Fruit fly (Drosophila melanogaster) whole organism, embryonic: ENCODE data around the gene CG7945.

ENCODE experiments used
- Asciz ChIP-seq: fragments of 200-800 bp; sonication (Bioruptor generic); optimal IDR thresholded peaks from 2 replicates; lab custom pipeline; 2017; ENCODE audit warnings: missing biosample characterization, mild to moderate bottlenecking, missing genetic modification characterization, missing genetic modification reagents
- CG10209 ChIP-seq: fragments of 200-800 bp; sonication (Bioruptor generic); optimal IDR thresholded peaks from 3 replicates; lab custom pipeline; 2017; ENCODE audit warnings: missing biosample characterization, mild to moderate bottlenecking, missing genetic modification characterization, missing genetic modification reagents
- CG10274 ChIP-seq: fragments of 200-800 bp; sonication (Bioruptor generic); optimal IDR thresholded peaks from 3 replicates; lab custom pipeline; 2017; ENCODE audit warnings: missing biosample characterization, mild to moderate bottlenecking, missing genetic modification characterization
- CG11093 ChIP-seq: fragments of 200-800 bp; sonication (Bioruptor generic); IDR thresholded peaks from 3 replicates; pipeline ENCODE4 v1.3.6; 2022; ENCODE audit warnings: missing biosample characterization, missing genetic modification characterization
- CG12071 ChIP-seq: fragments of 200-800 bp; sonication (Bioruptor generic); optimal IDR thresholded peaks from 3 replicates; lab custom pipeline; 2018; ENCODE audit warnings: missing biosample characterization, mild to moderate bottlenecking, missing genetic modification characterization
- CG12769 ChIP-seq: fragments of 200-800 bp; sonication (Bioruptor generic); optimal IDR thresholded peaks from 2 replicates; lab custom pipeline; 2019; ENCODE audit warnings: missing biosample characterization, mild to moderate bottlenecking, missing genetic modification characterization, moderate library complexity
- CG13775 ChIP-seq: fragments of 200-800 bp; sonication (Bioruptor generic); optimal IDR thresholded peaks from 3 replicates; lab custom pipeline; 2017; ENCODE audit warnings: missing biosample characterization, mild to moderate bottlenecking, missing genetic modification characterization
- CG16863 ChIP-seq: fragments of 200-800 bp; sonication (Bioruptor generic); optimal IDR thresholded peaks from 3 replicates; lab custom pipeline; 2016; ENCODE audit warnings: missing biosample characterization, missing genetic modification characterization
- CG17359 ChIP-seq: fragments of 200-800 bp; sonication (Bioruptor generic); optimal IDR thresholded peaks from 3 replicates; lab custom pipeline; 2018; ENCODE audit warnings: missing biosample characterization, mild to moderate bottlenecking, missing genetic modification characterization, moderate library complexity
- CG17568 ChIP-seq: fragments of 200-800 bp; sonication (Bioruptor generic); optimal IDR thresholded peaks from 2 replicates; lab custom pipeline; 2018; ENCODE audit warnings: missing biosample characterization, mild to moderate bottlenecking, missing genetic modification characterization, moderate library complexity
- CG18619 ChIP-seq: fragments of 200-800 bp; sonication (Bioruptor generic); optimal IDR thresholded peaks from 3 replicates; lab custom pipeline; 2017; ENCODE audit warnings: missing biosample characterization, mild to moderate bottlenecking, missing genetic modification characterization
- CG2678 ChIP-seq: fragments of 200-800 bp; sonication (Bioruptor generic); optimal IDR thresholded peaks from 3 replicates; lab custom pipeline; 2019; ENCODE audit warnings: missing biosample characterization, mild to moderate bottlenecking, missing genetic modification characterization, moderate library complexity
- CG3407 ChIP-seq: fragments of 200-800 bp; sonication (Bioruptor generic); optimal IDR thresholded peaks from 2 replicates; lab custom pipeline; 2018; ENCODE audit warnings: missing biosample characterization, mild to moderate bottlenecking, missing genetic modification characterization
- CG42726 ChIP-seq: fragments of 200-800 bp; sonication (Bioruptor generic); IDR thresholded peaks from 2 replicates; pipeline ENCODE4 v1.3.6; 2022; ENCODE audit warnings: missing biosample characterization, missing genetic modification characterization; ENCODE audit not compliant: partially characterized antibody
- CG4328 ChIP-seq: fragments of 200-800 bp; sonication (Bioruptor generic); optimal IDR thresholded peaks from 3 replicates; lab custom pipeline; 2017; ENCODE audit warnings: missing biosample characterization, missing genetic modification reagents, missing genetic modification characterization
- CG6175 ChIP-seq: fragments of 200-800 bp; sonication (Bioruptor generic); IDR thresholded peaks from 3 replicates; pipeline ENCODE4 v1.3.6; 2022; ENCODE audit warnings: missing biosample characterization, missing genetic modification characterization
- CG6254 ChIP-seq: fragments of 200-800 bp; sonication (Bioruptor generic); optimal IDR thresholded peaks from 3 replicates; lab custom pipeline; 2017; ENCODE audit warnings: mild to moderate bottlenecking, missing biosample characterization, missing genetic modification reagents, missing genetic modification characterization
- CG7786 ChIP-seq: fragments of 200-800 bp; sonication (Bioruptor generic); optimal IDR thresholded peaks from 2 replicates; lab custom pipeline; 2016; ENCODE audit warnings: missing biosample characterization, missing genetic modification characterization
- CG9215 ChIP-seq: fragments of 200-800 bp; sonication (Bioruptor generic); IDR thresholded peaks from 2 replicates; pipeline ENCODE4 v1.3.6; 2022; ENCODE audit warnings: missing biosample characterization, missing genetic modification characterization
- CG9609 ChIP-seq: fragments of 200-800 bp; sonication (Bioruptor generic); optimal IDR thresholded peaks from 3 replicates; lab custom pipeline; 2016; ENCODE audit warnings: missing biosample characterization, missing genetic modification characterization
- CG9876 ChIP-seq: fragments of 200-800 bp; sonication (Bioruptor generic); optimal IDR thresholded peaks from 2 replicates; lab custom pipeline; 2016; ENCODE audit warnings: missing biosample characterization, missing genetic modification characterization
- CG9932 ChIP-seq: fragments of 200-800 bp; sonication (Bioruptor generic); IDR thresholded peaks from 2 replicates; pipeline ENCODE4 v1.3.6; 2022; ENCODE audit warnings: missing biosample characterization, missing genetic modification characterization
- CrebB ChIP-seq: fragments of 200-800 bp; sonication (Bioruptor generic); optimal IDR thresholded peaks from 3 replicates; lab custom pipeline; 2018; ENCODE audit warnings: missing biosample characterization, mild to moderate bottlenecking, missing genetic modification characterization
- D ChIP-seq, 2 experiments: fragments of 200-800 bp in 1 of 2; fragments of >200 bp in 1 of 2; sonication (Bioruptor generic) in 1 of 2; optimal IDR thresholded peaks; 2 replicates in 1 of 2; 3 replicates in 1 of 2; lab custom pipeline; 2017; ENCODE audit warnings: mild to moderate bottlenecking in 1 of 2, missing biosample characterization in 1 of 2, missing genetic modification characterization in 1 of 2, missing genetic modification reagents in 1 of 2
- Hmr ChIP-seq: fragments of 200-800 bp; sonication (Bioruptor generic); optimal IDR thresholded peaks from 3 replicates; lab custom pipeline; 2017; ENCODE audit warnings: mild to moderate bottlenecking, missing biosample characterization, missing genetic modification reagents, missing genetic modification characterization
- MTF-1 ChIP-seq: fragments of 200-800 bp; sonication (Bioruptor generic); optimal IDR thresholded peaks from 2 replicates; lab custom pipeline; 2018; ENCODE audit warnings: missing biosample characterization, mild to moderate bottlenecking, missing genetic modification characterization, borderline replicate concordance
- Med ChIP-seq: fragments of 200-800 bp; sonication (Bioruptor generic); peaks from one replicate; lab custom pipeline; 2016; ENCODE audit warnings: missing biosample characterization, missing genetic modification characterization, mild to moderate bottlenecking, inconsistent platforms, moderate library complexity
- NK7.1 ChIP-seq: fragments of 200-800 bp; sonication (Bioruptor generic); optimal IDR thresholded peaks from 3 replicates; lab custom pipeline; 2016; ENCODE audit warnings: missing biosample characterization, missing genetic modification characterization
- Sox100B ChIP-seq: fragments of 200-800 bp; sonication (Bioruptor generic); optimal IDR thresholded peaks from 3 replicates; lab custom pipeline; 2018; ENCODE audit warnings: missing biosample characterization, mild to moderate bottlenecking, missing genetic modification characterization
- Sry-β ChIP-seq: fragments of 200-800 bp; sonication (Bioruptor generic); optimal IDR thresholded peaks from 2 replicates; lab custom pipeline; 2018; ENCODE audit warnings: missing biosample characterization, mild to moderate bottlenecking, missing genetic modification characterization, moderate library complexity
- bsh ChIP-seq, 2 experiments: fragments of 200-800 bp; sonication (Bioruptor generic); optimal IDR thresholded peaks; 2 replicates each; lab custom pipeline; 2017 to 2018; ENCODE audit warnings: mild to moderate bottlenecking in 2 of 2, missing biosample characterization in 2 of 2, missing genetic modification characterization in 2 of 2, moderate library complexity in 1 of 2
- cg ChIP-seq: fragments of 200-800 bp; sonication (Bioruptor generic); optimal IDR thresholded peaks from 3 replicates; lab custom pipeline; 2019; ENCODE audit warnings: missing biosample characterization, mild to moderate bottlenecking, missing genetic modification characterization, moderate library complexity
- croc ChIP-seq: fragments of 200-800 bp; sonication (Bioruptor generic); conservative IDR thresholded peaks from 3 replicates; pipeline ENCODE4 v1.3.6; 2022; ENCODE audit warnings: missing biosample characterization, missing genetic modification characterization
- emc ChIP-seq: fragments of 200-800 bp; sonication (Bioruptor generic); optimal IDR thresholded peaks from 2 replicates; lab custom pipeline; 2016; ENCODE audit warnings: missing biosample characterization, missing genetic modification characterization
- exex ChIP-seq: fragments of 200-800 bp; sonication (Bioruptor generic); optimal IDR thresholded peaks from 4 replicates; lab custom pipeline; 2018; ENCODE audit warnings: missing biosample characterization, mild to moderate bottlenecking, missing genetic modification characterization, moderate library complexity
- fd64A ChIP-seq: fragments of 200-800 bp; sonication (Bioruptor generic); optimal IDR thresholded peaks from 3 replicates; lab custom pipeline; 2018; ENCODE audit warnings: missing biosample characterization, mild to moderate bottlenecking, missing genetic modification characterization
- gsb-n ChIP-seq: fragments of 200-800 bp; sonication (Bioruptor generic); optimal IDR thresholded peaks from 3 replicates; lab custom pipeline; 2018; ENCODE audit warnings: missing biosample characterization, mild to moderate bottlenecking, missing genetic modification characterization
- lbe ChIP-seq: fragments of 200-800 bp; sonication (Bioruptor generic); optimal IDR thresholded peaks from 2 replicates; lab custom pipeline; 2016; ENCODE audit warnings: missing biosample characterization, mild to moderate bottlenecking, missing genetic modification characterization
- mirr ChIP-seq: fragments of 200-800 bp; sonication (Bioruptor generic); optimal IDR thresholded peaks from 3 replicates; lab custom pipeline; 2018; ENCODE audit warnings: missing biosample characterization, mild to moderate bottlenecking, missing genetic modification characterization
- odd ChIP-seq: fragments of 200-800 bp; sonication (Bioruptor generic); optimal IDR thresholded peaks from 2 replicates; lab custom pipeline; 2017; ENCODE audit warnings: missing biosample characterization, mild to moderate bottlenecking, missing genetic modification characterization
- sens ChIP-seq: fragments of 200-800 bp; sonication (Bioruptor generic); peaks from one replicate; lab custom pipeline; 2016; ENCODE audit warnings: missing biosample characterization, missing genetic modification characterization
- sug ChIP-seq: fragments of 200-800 bp; optimal IDR thresholded peaks from 2 replicates; lab custom pipeline; 2019; ENCODE audit warnings: missing biosample characterization, mild to moderate bottlenecking, missing genetic modification characterization, moderate library complexity
- tup ChIP-seq: fragments of 200-800 bp; sonication (Bioruptor generic); optimal IDR thresholded peaks from 2 replicates; lab custom pipeline; 2016; ENCODE audit warnings: missing biosample characterization, mild to moderate bottlenecking, missing genetic modification characterization, moderate library complexity
- vvl ChIP-seq: fragments of 200-800 bp; sonication (Bioruptor generic); IDR thresholded peaks from 2 replicates; pipeline ENCODE4 v1.3.6; 2022; ENCODE audit warnings: missing biosample characterization, missing genetic modification characterization
- wek ChIP-seq: fragments of 200-800 bp; sonication (Bioruptor generic); optimal IDR thresholded peaks from 3 replicates; lab custom pipeline; 2018; ENCODE audit warnings: missing biosample characterization, mild to moderate bottlenecking, missing genetic modification characterization, moderate library complexity

Gene CG7945

dm6 chr3L:15531423-15532325, 7.7 kb upstream of the CG7945 start, which contains the start of gene CG43248 (continued):
- TF ChIP-seq sug (tag; lab: Kevin White, UChicago) (no peak), Med (peak; percentile 11), CG9932 (GFP tag; lab: Robert Waterston, UW) (no peak), sens (peak; percentile 77), gsb-n (tag; lab: Kevin White, UChicago) (no peak), CG9609 (no peak), CG9215 (no peak), vvl (GFP tag; lab: Robert Waterston, UW) (peak; percentile 32; the same call in 1 of the 2 replicates), CG10274 (GFP tag; lab: Kevin White, UChicago) (peak; percentile 61), mirr (GFP tag; lab: Kevin White, UChicago) (no peak), CG9876 (GFP tag; lab: Kevin White, UChicago) (no peak), CG18619 (GFP tag; lab: Kevin White, UChicago) (no peak), exex (tag; lab: Kevin White, UChicago) (peak; percentile 82)

- peak; percentile 43 for TF ChIP-seq wek (GFP tag; lab: Kevin White, UChicago)
- TF ChIP-seq CG17359 (tag; lab: Kevin White, UChicago), result peak; percentile 31
- TF ChIP-seq CG10209 (GFP tag; lab: Kevin White, UChicago), result peak; percentile 2
- TF ChIP-seq CG2678, result peak; percentile 37
- peak; percentile 1 for TF ChIP-seq CG6254 (GFP tag; lab: Kevin White, UChicago)
- TF ChIP-seq CG11093 (GFP tag; lab: Robert Waterston, UW), result no peak
- no peak for TF ChIP-seq CG42726 (GFP tag; lab: Robert Waterston, UW)
- no peak for TF ChIP-seq CG13775
- no peak for TF ChIP-seq croc (GFP tag; lab: Robert Waterston, UW)
- peak; percentile 12 for TF ChIP-seq lbe (GFP tag; lab: Kevin White, UChicago)
- TF ChIP-seq CrebB (tag; lab: Kevin White, UChicago), result no peak
- TF ChIP-seq fd64A, result peak; percentile 11
- peak; percentile 32 for TF ChIP-seq MTF-1 (GFP tag; lab: Kevin White, UChicago)
- TF ChIP-seq D (optimal IDR thresholded peaks at IDR 0.05; lab: Kevin White, UChicago), result no peak
- TF ChIP-seq D (GFP tag; optimal IDR thresholded peaks at IDR 0.05; lab: Kevin White, UChicago), result peak; percentile 17
- TF ChIP-seq bsh (GFP tag; optimal IDR thresholded peaks at IDR 0.05; lab: Kevin White, UChicago), result peak in 1 of 2 experiments; percentile 34
- TF ChIP-seq CG17568 (GFP tag; lab: Kevin White, UChicago), result peak; percentile 19
- peak; percentile 43 for TF ChIP-seq Asciz (GFP tag; lab: Kevin White, UChicago)
- peak; percentile 26 for TF ChIP-seq CG12071 (GFP tag; lab: Kevin White, UChicago)
- no peak for TF ChIP-seq emc (GFP tag; lab: Kevin White, UChicago)
- TF ChIP-seq CG12769 (tag; lab: Kevin White, UChicago), result peak; percentile 66
- TF ChIP-seq CG3407 (GFP tag; lab: Kevin White, UChicago), result peak; percentile 23
- no peak for TF ChIP-seq Hmr
- no peak for TF ChIP-seq CG16863 (GFP tag; lab: Kevin White, UChicago)
- no peak for TF ChIP-seq CG6175 (GFP tag; lab: Robert Waterston, UW)
- TF ChIP-seq cg (GFP tag; lab: Kevin White, UChicago), result peak; percentile 19
- TF ChIP-seq Sry-β (GFP tag; lab: Kevin White, UChicago), result peak; percentile 3
- TF ChIP-seq sens, result peak; percentile 75
- TF ChIP-seq tup, result no peak
- TF ChIP-seq NK7.1 (GFP tag; lab: Kevin White, UChicago), result no peak
- TF ChIP-seq Sox100B (GFP tag; lab: Kevin White, UChicago), result peak; percentile 29
- no peak for TF ChIP-seq CG7786 (GFP tag; lab: Kevin White, UChicago)
- no peak for TF ChIP-seq CG9609
- TF ChIP-seq odd, result no peak
- peak; percentile 29 for TF ChIP-seq CG4328 (GFP tag; lab: Kevin White, UChicago)
Observed at dm6 chr3L:15530638-15531225, 6.8 kb upstream of the CG7945 start.
